Worm (Caenorhabditis elegans) whole organism, L3 larva: ENCODE data around the gene B0303.14.

Experiments
- ceh-82 ChIP-seq: fragments of 150-350 bp; optimal IDR thresholded peaks from 2 replicates; lab custom pipeline; 2014; ENCODE audit warnings: missing biosample characterization, missing genetic modification characterization
- elt-2 ChIP-seq: sonication (generic microtip); optimal IDR thresholded peaks from 2 replicates; lab custom pipeline; 2016; ENCODE audit warnings: missing genetic modification reagents, mild to moderate bottlenecking, missing genetic modification characterization, missing compliant biosample characterization
- fkh-10 ChIP-seq: sonication (generic microtip); optimal IDR thresholded peaks from 2 replicates; lab custom pipeline; 2017; ENCODE audit warnings: missing biosample characterization, missing genetic modification reagents, missing genetic modification characterization
- jun-1 ChIP-seq: fragments of 150-350 bp; optimal IDR thresholded peaks from 2 replicates; lab custom pipeline; 2014; ENCODE audit warnings: missing biosample characterization, missing genetic modification reagents, missing genetic modification characterization
- mdl-1 ChIP-seq: fragments of 150-350 bp; optimal IDR thresholded peaks from 2 replicates; lab custom pipeline; 2014; ENCODE audit warnings: missing biosample characterization, missing genetic modification characterization
- nfya-1 ChIP-seq: sonication (generic microtip); optimal IDR thresholded peaks from 2 replicates; lab custom pipeline; 2017; ENCODE audit warnings: missing genetic modification characterization, mild to moderate bottlenecking, missing compliant biosample characterization, antibody characterized with exemption, moderate library complexity; ENCODE audit not compliant: insufficient read depth
- pha-4 ChIP-seq: fragments of 150-350 bp; optimal IDR thresholded peaks from 2 replicates; lab custom pipeline; 2014; ENCODE audit warnings: missing biosample characterization, missing genetic modification reagents, missing genetic modification characterization
- tbx-2 ChIP-seq: sonication (generic microtip); optimal IDR thresholded peaks from 2 replicates; lab custom pipeline; 2016; ENCODE audit warnings: mild to moderate bottlenecking, missing genetic modification characterization, missing compliant biosample characterization
- unc-62 ChIP-seq: fragments of 150-350 bp; sonication (generic microtip); optimal IDR thresholded peaks from 4 replicates; lab custom pipeline; 2014; ENCODE audit warnings: missing biosample characterization, missing genetic modification reagents, missing genetic modification characterization
- ztf-11 ChIP-seq: fragments of 150-350 bp; optimal IDR thresholded peaks from 2 replicates; lab custom pipeline; 2014; ENCODE audit warnings: missing biosample characterization, missing genetic modification characterization

DNA sequence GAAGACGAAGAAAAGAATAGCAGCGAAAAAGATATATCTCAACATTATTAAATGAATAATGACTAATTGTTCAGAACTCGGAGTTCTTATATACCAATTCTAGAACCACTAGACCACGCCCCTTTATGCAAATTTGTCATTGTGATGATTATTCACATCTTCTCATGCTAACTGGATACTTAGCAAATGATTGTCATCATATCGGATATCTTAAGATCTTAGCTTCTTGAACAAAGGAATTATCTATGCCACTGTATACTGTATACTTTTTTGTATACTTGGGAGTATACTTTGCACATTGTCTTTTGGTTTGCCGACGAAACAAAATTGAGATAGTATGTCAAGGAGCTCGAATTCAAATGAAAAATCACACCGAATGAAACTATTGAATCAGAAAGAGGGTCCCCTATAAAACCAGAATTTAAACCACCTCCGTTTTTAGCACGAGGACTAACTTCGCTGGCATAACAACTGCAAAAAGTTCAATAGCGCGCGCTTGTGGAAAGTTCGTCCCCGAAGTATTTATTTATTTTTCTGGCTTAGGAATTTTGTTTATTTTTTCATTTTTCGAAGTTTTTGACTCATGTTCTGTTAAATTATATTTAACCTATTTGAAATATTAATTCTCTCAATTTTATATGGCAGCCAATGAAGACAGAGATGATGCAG is 15.6 kb downstream of the B0303.14 start, which contains the start of the genes sdz-1 and vps-33.1:
- TF ChIP-seq pha-4 (tag; lab: Kevin White, UChicago), result no peak
- TF ChIP-seq nfya-1, result peak; percentile 83
- TF ChIP-seq unc-62 (GFP tag; lab: Kevin White, UChicago), result no peak
- TF ChIP-seq jun-1 (tag; lab: Kevin White, UChicago), result no peak
- no peak for TF ChIP-seq mdl-1 (tag; lab: Kevin White, UChicago)
- no peak for TF ChIP-seq ceh-82 (tag; lab: Kevin White, UChicago)
- TF ChIP-seq tbx-2 (tag; lab: Kevin White, UChicago), result no peak
- no peak for TF ChIP-seq elt-2 (tag; lab: Kevin White, UChicago)
- TF ChIP-seq ztf-11, result no peak
- TF ChIP-seq fkh-10 (GFP tag; lab: Kevin White, UChicago), result no peak
